Fruit fly (Drosophila melanogaster) whole organism, embryonic: Measurements from ENCODE around the gene Rab8.

ENCODE experiments used
- Antp ChIP-seq: fragments of 200-800 bp; sonication (Bioruptor generic); optimal IDR thresholded peaks from 3 replicates; lab custom pipeline; 2016; ENCODE audit warnings: missing biosample characterization, missing genetic modification characterization
- Bdp1 ChIP-seq: fragments of 200-800 bp; sonication (Bioruptor generic); optimal IDR thresholded peaks from 3 replicates; lab custom pipeline; 2016; ENCODE audit warnings: missing biosample characterization, missing genetic modification characterization
- CG10274 ChIP-seq: fragments of 200-800 bp; sonication (Bioruptor generic); optimal IDR thresholded peaks from 3 replicates; lab custom pipeline; 2017; ENCODE audit warnings: missing biosample characterization, mild to moderate bottlenecking, missing genetic modification characterization
- CG10543 ChIP-seq: fragments of 200-800 bp; sonication (Bioruptor generic); optimal IDR thresholded peaks from 3 replicates; lab custom pipeline; 2017; ENCODE audit warnings: missing biosample characterization, mild to moderate bottlenecking, missing genetic modification characterization, moderate library complexity
- CG10959 ChIP-seq: fragments of 200-800 bp; sonication (Bioruptor generic); IDR thresholded peaks from 2 replicates; pipeline ENCODE4 v1.3.6; 2022; ENCODE audit warnings: missing biosample characterization, missing genetic modification characterization
- CG11504 ChIP-seq: fragments of 200-800 bp; sonication (Bioruptor generic); optimal IDR thresholded peaks from 3 replicates; lab custom pipeline; 2019; ENCODE audit warnings: missing biosample characterization, mild to moderate bottlenecking, missing genetic modification characterization, moderate library complexity
- CG12942 ChIP-seq: fragments of 200-800 bp; sonication (Bioruptor generic); optimal IDR thresholded peaks from 3 replicates; lab custom pipeline; 2016; ENCODE audit warnings: missing biosample characterization, missing genetic modification characterization
- CG15514 ChIP-seq: fragments of 200-800 bp; sonication (Bioruptor generic); optimal IDR thresholded peaks from 3 replicates; lab custom pipeline; 2017; ENCODE audit warnings: missing biosample characterization, missing genetic modification characterization, mild to moderate bottlenecking, moderate library complexity, missing genetic modification reagents
- CG1603 ChIP-seq: fragments of 200-800 bp; sonication (Bioruptor generic); optimal IDR thresholded peaks from 2 replicates; lab custom pipeline; 2019; ENCODE audit warnings: missing biosample characterization, mild to moderate bottlenecking, missing genetic modification characterization, moderate library complexity
- CG16813 ChIP-seq: fragments of 200-800 bp; sonication (Bioruptor generic); IDR thresholded peaks from 3 replicates; pipeline ENCODE4 v1.3.6; 2022; ENCODE audit warnings: missing biosample characterization, missing genetic modification characterization; ENCODE audit not compliant: partially characterized antibody
- CG17361 ChIP-seq: fragments of 200-800 bp; sonication (Bioruptor generic); IDR thresholded peaks from 3 replicates; pipeline ENCODE4 v1.3.6; 2022; ENCODE audit warnings: missing biosample characterization, missing genetic modification characterization
- CG30403 ChIP-seq: fragments of 200-800 bp; sonication (Bioruptor generic); optimal IDR thresholded peaks from 3 replicates; lab custom pipeline; 2016; ENCODE audit warnings: missing biosample characterization, missing genetic modification characterization
- CG31388 ChIP-seq: fragments of 200-800 bp; sonication (Bioruptor generic); optimal IDR thresholded peaks from 2 replicates; lab custom pipeline; 2016; ENCODE audit warnings: missing biosample characterization, missing genetic modification characterization
- CG32772 ChIP-seq: fragments of 200-800 bp; sonication (Bioruptor generic); IDR thresholded peaks from 2 replicates; pipeline ENCODE4 v1.3.6; 2022; ENCODE audit warnings: missing biosample characterization, missing genetic modification characterization
- CG3847 ChIP-seq: fragments of 200-800 bp; sonication (Bioruptor generic); IDR thresholded peaks from 2 replicates; pipeline ENCODE4 v1.3.6; 2022; ENCODE audit warnings: missing biosample characterization, missing genetic modification characterization
- CG4730 ChIP-seq: fragments of 200-800 bp; sonication (Bioruptor generic); IDR thresholded peaks from 2 replicates; pipeline ENCODE4 v1.3.6; 2022; ENCODE audit warnings: missing biosample characterization, missing genetic modification characterization
- CG6272 ChIP-seq: fragments of 200-800 bp; sonication (Bioruptor generic); IDR thresholded peaks from 2 replicates; pipeline ENCODE4 v1.3.6; 2022; ENCODE audit warnings: missing biosample characterization, missing genetic modification characterization
- CG7372 ChIP-seq: fragments of 200-800 bp; sonication (Bioruptor generic); IDR thresholded peaks from 2 replicates; pipeline ENCODE4 v1.3.6; 2022; ENCODE audit warnings: missing biosample characterization, missing genetic modification characterization
- CG7839 ChIP-seq: fragments of 200-800 bp; sonication (Bioruptor generic); optimal IDR thresholded peaks from 3 replicates; lab custom pipeline; 2018; ENCODE audit warnings: missing biosample characterization, mild to moderate bottlenecking, missing genetic modification characterization, moderate library complexity
- CG8089 ChIP-seq: fragments of 200-800 bp; sonication (Bioruptor generic); optimal IDR thresholded peaks from 3 replicates; lab custom pipeline; 2016; ENCODE audit warnings: missing biosample characterization, missing genetic modification characterization
- CG9437 ChIP-seq: fragments of 200-800 bp; sonication (Bioruptor generic); optimal IDR thresholded peaks from 2 replicates; lab custom pipeline; 2018; ENCODE audit warnings: missing biosample characterization, mild to moderate bottlenecking, missing genetic modification characterization
- CG9727 ChIP-seq: fragments of 200-800 bp; sonication (Bioruptor generic); optimal IDR thresholded peaks from 3 replicates; lab custom pipeline; 2017; ENCODE audit warnings: missing biosample characterization, mild to moderate bottlenecking, missing genetic modification characterization
- CHES-1-like ChIP-seq: fragments of 200-800 bp; sonication (Bioruptor generic); optimal IDR thresholded peaks from 2 replicates; lab custom pipeline; 2016; ENCODE audit warnings: missing biosample characterization, missing genetic modification characterization
- CTCF ChIP-seq: fragments of 200-800 bp; sonication (Bioruptor generic); optimal IDR thresholded peaks from 2 replicates; lab custom pipeline; 2017; ENCODE audit warnings: missing biosample characterization, mild to moderate bottlenecking, missing genetic modification characterization, moderate library complexity
- CkIIα-i1 ChIP-seq: fragments of 200-800 bp; sonication (Bioruptor generic); IDR thresholded peaks from 2 replicates; pipeline ENCODE4 v1.3.6; 2022; ENCODE audit warnings: missing biosample characterization, missing genetic modification characterization
- D19A ChIP-seq: fragments of 200-800 bp; optimal IDR thresholded peaks from 3 replicates; lab custom pipeline; 2019; ENCODE audit warnings: missing biosample characterization, mild to moderate bottlenecking, missing genetic modification characterization, moderate library complexity
- Dbx ChIP-seq: fragments of 200-800 bp; sonication (Bioruptor generic); IDR thresholded peaks from 3 replicates; pipeline ENCODE4 v1.3.6; 2022; ENCODE audit warnings: missing biosample characterization, missing genetic modification characterization
- HLH4C ChIP-seq: fragments of 200-800 bp; sonication (Bioruptor generic); IDR thresholded peaks from 3 replicates; pipeline ENCODE4 v1.3.6; 2022; ENCODE audit warnings: missing biosample characterization, missing genetic modification characterization; ENCODE audit not compliant: partially characterized antibody
- Jarid2 ChIP-seq: fragments of 200-800 bp; sonication (Bioruptor generic); optimal IDR thresholded peaks from 3 replicates; lab custom pipeline; 2017; ENCODE audit warnings: mild to moderate bottlenecking, missing biosample characterization, missing genetic modification reagents, missing genetic modification characterization
- Lhr ChIP-seq: fragments of 200-800 bp; sonication (Bioruptor generic); optimal IDR thresholded peaks from 3 replicates; lab custom pipeline; 2017; ENCODE audit warnings: mild to moderate bottlenecking, missing biosample characterization, missing genetic modification reagents, missing genetic modification characterization
- Mrtf ChIP-seq: fragments of 200-800 bp; sonication (Bioruptor generic); IDR thresholded peaks from 3 replicates; pipeline ENCODE4 v1.3.6; 2022; ENCODE audit warnings: missing biosample characterization, missing genetic modification characterization
- Stat92E ChIP-seq, 3 experiments: fragments of >200 bp in 2 of 3; fragments of 200-800 bp in 1 of 3; sonication (Bioruptor generic) in 1 of 3; optimal IDR thresholded peaks; 2 replicates each; lab custom pipeline; 2017 to 2019; ENCODE audit warnings: missing biosample characterization in 3 of 3, missing genetic modification characterization in 3 of 3, mild to moderate bottlenecking in 1 of 3, moderate library complexity in 1 of 3
- Vsx1 ChIP-seq: fragments of 200-800 bp; sonication (Bioruptor generic); optimal IDR thresholded peaks from 2 replicates; lab custom pipeline; 2017; ENCODE audit warnings: missing biosample characterization, mild to moderate bottlenecking, missing genetic modification characterization, missing genetic modification reagents
- bigmax ChIP-seq: fragments of 200-800 bp; sonication (Bioruptor generic); optimal IDR thresholded peaks from 2 replicates; lab custom pipeline; 2018; ENCODE audit warnings: missing biosample characterization, mild to moderate bottlenecking, missing genetic modification characterization
- bowl ChIP-seq: fragments of 200-800 bp; sonication (Bioruptor generic); IDR thresholded peaks from 2 replicates; pipeline ENCODE4 v1.3.6; 2022; ENCODE audit warnings: missing biosample characterization, missing genetic modification characterization
- cato ChIP-seq: fragments of 200-800 bp; sonication (Bioruptor generic); optimal IDR thresholded peaks from 2 replicates; lab custom pipeline; 2016; ENCODE audit warnings: missing biosample characterization, missing genetic modification characterization, borderline replicate concordance
- ci ChIP-seq: fragments of 200-800 bp; sonication (Bioruptor generic); IDR thresholded peaks from 3 replicates; pipeline ENCODE4 v1.3.6; 2022; ENCODE audit warnings: missing biosample characterization, missing genetic modification characterization
- fd3F ChIP-seq: fragments of 200-800 bp; sonication (Bioruptor generic); optimal IDR thresholded peaks from 2 replicates; lab custom pipeline; 2018; ENCODE audit warnings: missing biosample characterization, mild to moderate bottlenecking, missing genetic modification characterization, moderate library complexity
- ftz-f1 ChIP-seq: fragments of 200-800 bp; sonication (Bioruptor generic); optimal IDR thresholded peaks from 2 replicates; lab custom pipeline; 2016; ENCODE audit warnings: missing biosample characterization, missing genetic modification characterization
- gfzf ChIP-seq: fragments of 200-800 bp; sonication (Bioruptor generic); optimal IDR thresholded peaks from 2 replicates; lab custom pipeline; 2016; ENCODE audit warnings: missing biosample characterization, mild to moderate bottlenecking, missing genetic modification characterization, moderate library complexity
- grn ChIP-seq: fragments of 200-800 bp; sonication (Bioruptor generic); optimal IDR thresholded peaks from 3 replicates; lab custom pipeline; 2017; ENCODE audit warnings: missing biosample characterization, missing genetic modification characterization
- gt ChIP-seq: fragments of 200-800 bp; sonication (Bioruptor generic); IDR thresholded peaks from 2 replicates; pipeline ENCODE4 v1.3.6; 2022; ENCODE audit warnings: missing biosample characterization, missing genetic modification characterization
- lilli ChIP-seq: fragments of 200-800 bp; sonication (Bioruptor generic); optimal IDR thresholded peaks from 3 replicates; lab custom pipeline; 2016; ENCODE audit warnings: missing biosample characterization, missing genetic modification characterization
- lmd ChIP-seq: fragments of 200-800 bp; sonication (Bioruptor generic); IDR thresholded peaks from 2 replicates; pipeline ENCODE4 v1.3.6; 2022; ENCODE audit warnings: missing biosample characterization, missing genetic modification characterization
- otp ChIP-seq: fragments of 200-800 bp; sonication (Bioruptor generic); IDR thresholded peaks from 3 replicates; pipeline ENCODE4, ENCODE4 v1.3.6; 2022; ENCODE audit warnings: missing biosample characterization, missing genetic modification characterization
- pum ChIP-seq: fragments of 200-800 bp; sonication (Bioruptor generic); optimal IDR thresholded peaks from 2 replicates; lab custom pipeline; 2016; ENCODE audit warnings: missing biosample characterization, missing genetic modification characterization
- row ChIP-seq: fragments of 200-800 bp; sonication (Bioruptor generic); IDR thresholded peaks from 3 replicates; pipeline ENCODE4 v1.3.6; 2022; ENCODE audit warnings: missing biosample characterization, missing genetic modification characterization
- sna ChIP-seq: fragments of 200-800 bp; sonication (Bioruptor generic); IDR thresholded peaks from 2 replicates; pipeline ENCODE4 v1.3.6; 2022; ENCODE audit warnings: missing biosample characterization, missing genetic modification characterization; ENCODE audit not compliant: partially characterized antibody
- sug ChIP-seq: fragments of 200-800 bp; optimal IDR thresholded peaks from 2 replicates; lab custom pipeline; 2019; ENCODE audit warnings: missing biosample characterization, mild to moderate bottlenecking, missing genetic modification characterization, moderate library complexity
- tup ChIP-seq: fragments of 200-800 bp; sonication (Bioruptor generic); optimal IDR thresholded peaks from 2 replicates; lab custom pipeline; 2016; ENCODE audit warnings: missing biosample characterization, mild to moderate bottlenecking, missing genetic modification characterization, moderate library complexity
- twi ChIP-seq: fragments of 200-800 bp; optimal IDR thresholded peaks from 2 replicates; lab custom pipeline; 2019; ENCODE audit warnings: missing biosample characterization, mild to moderate bottlenecking, missing genetic modification characterization, moderate library complexity
- zf30C ChIP-seq: fragments of 200-800 bp; sonication (Bioruptor generic); optimal IDR thresholded peaks from 3 replicates; lab custom pipeline; 2018; ENCODE audit warnings: missing biosample characterization, mild to moderate bottlenecking, missing genetic modification characterization

The Rab8 gene

dm6 chr3L:19910054-19910414 is 39.2 kb upstream of the Rab8 start, which contains the start of the genes Mi-2 and Prp3 (continued):
- TF ChIP-seq Bdp1: no peak
- peak; percentile 63; the same call in 1 of the 2 replicates for TF ChIP-seq CG3847 (GFP tag; lab: Robert Waterston, UW)
- no peak for TF ChIP-seq twi
- TF ChIP-seq CG16813 (GFP tag; lab: Robert Waterston, UW): no peak
- no peak for TF ChIP-seq gt (GFP tag; lab: Robert Waterston, UW)
- peak; percentile 60 for TF ChIP-seq CG32772 (GFP tag; lab: Robert Waterston, UW)
- no peak for TF ChIP-seq CG17361
- no peak for TF ChIP-seq grn (GFP tag; lab: Kevin White, UChicago)
- TF ChIP-seq gfzf (GFP tag; lab: Kevin White, UChicago): peak; percentile 73
- TF ChIP-seq lilli (GFP tag; lab: Kevin White, UChicago): peak; percentile 6
- peak; percentile 72 for TF ChIP-seq CG15514 (GFP tag; lab: Kevin White, UChicago)
- no peak for TF ChIP-seq CG7372
- TF ChIP-seq CG30403 (GFP tag; lab: Kevin White, UChicago): no peak
- TF ChIP-seq CG10274 (GFP tag; lab: Kevin White, UChicago): no peak
- TF ChIP-seq CG31388 (GFP tag; lab: Kevin White, UChicago): no peak
- no peak for TF ChIP-seq HLH4C (GFP tag; lab: Robert Waterston, UW)
- no peak for TF ChIP-seq cato (GFP tag; lab: Kevin White, UChicago)
- no peak for TF ChIP-seq CG9727
- no peak for TF ChIP-seq CG8089 (GFP tag; lab: Kevin White, UChicago)
- no peak for TF ChIP-seq CG9437 (GFP tag; lab: Kevin White, UChicago)
- peak in 1 of 3 experiments; percentile 93 for TF ChIP-seq Stat92E (GFP tag; optimal IDR thresholded peaks at IDR 0.05; lab: Kevin White, UChicago)
- peak; percentile 40 for TF ChIP-seq sug (tag; lab: Kevin White, UChicago)
- no peak for TF ChIP-seq pum (GFP tag; lab: Kevin White, UChicago)
- no peak for TF ChIP-seq Dbx (GFP tag; lab: Robert Waterston, UW)
- no peak for TF ChIP-seq CG7839 (tag; lab: Kevin White, UChicago)
- TF ChIP-seq tup (GFP tag; lab: Kevin White, UChicago): no peak
- no peak for TF ChIP-seq Jarid2 (GFP tag; lab: Kevin White, UChicago)
- peak; percentile 93 for TF ChIP-seq ftz-f1
- no peak for TF ChIP-seq CG11504 (tag; lab: Kevin White, UChicago)
- TF ChIP-seq row (GFP tag; lab: Robert Waterston, UW): no peak
- TF ChIP-seq Mrtf: no peak
- TF ChIP-seq CG12942: no peak
- TF ChIP-seq Vsx1 (GFP tag; lab: Kevin White, UChicago): no peak
- TF ChIP-seq CG4730 (GFP tag; lab: Robert Waterston, UW): no peak
- TF ChIP-seq ci (GFP tag; lab: Robert Waterston, UW): peak; percentile 68
- TF ChIP-seq CG1603 (tag; lab: Kevin White, UChicago): peak; percentile 51
- TF ChIP-seq CTCF (GFP tag; lab: Kevin White, UChicago): peak; percentile 28
- peak; percentile 64 for TF ChIP-seq zf30C (GFP tag; lab: Kevin White, UChicago)
- TF ChIP-seq CG10543 (GFP tag; lab: Kevin White, UChicago): no peak
- no peak for TF ChIP-seq bowl (GFP tag; lab: Robert Waterston, UW)
- TF ChIP-seq otp (GFP tag; lab: Robert Waterston, UW): no peak
- no peak for TF ChIP-seq sna
- no peak for TF ChIP-seq bigmax (GFP tag; lab: Kevin White, UChicago)
- TF ChIP-seq CG6272 (GFP tag; lab: Robert Waterston, UW): no peak
- TF ChIP-seq CHES-1-like (GFP tag; lab: Kevin White, UChicago): peak; percentile 61
- TF ChIP-seq lmd (GFP tag; lab: Robert Waterston, UW): no peak
- no peak for TF ChIP-seq fd3F (GFP tag; lab: Kevin White, UChicago)
- no peak for TF ChIP-seq Antp (GFP tag; lab: Kevin White, UChicago)
- peak; percentile 80 for TF ChIP-seq D19A (tag; lab: Kevin White, UChicago)
- peak; percentile 17 for TF ChIP-seq Lhr
- TF ChIP-seq CG10959 (GFP tag; lab: Robert Waterston, UW): no peak
- no peak for TF ChIP-seq CkIIα-i1 (GFP tag; lab: Robert Waterston, UW)
